Worm (Caenorhabditis elegans) whole organism, late embryonic: ENCODE data around the gene fbxb-58.

ENCODE experiments used
- F13H6.1 ChIP-seq: sonication (generic microtip); optimal IDR thresholded peaks from 2 replicates; lab custom pipeline; 2016; ENCODE audit warnings: missing genetic modification characterization, missing compliant biosample characterization
- K02D7.2 ChIP-seq: sonication (generic microtip); optimal IDR thresholded peaks from 2 replicates; lab custom pipeline; 2017; ENCODE audit warnings: mild to moderate bottlenecking, missing genetic modification characterization, missing compliant biosample characterization
- T23F11.4 ChIP-seq: fragments of 200-800 bp; sonication (Bioruptor generic); optimal IDR thresholded peaks from 2 replicates; lab custom pipeline; 2018; ENCODE audit warnings: mild to moderate bottlenecking, missing genetic modification characterization, missing compliant biosample characterization
- ahr-1 ChIP-seq: sonication (generic microtip); optimal IDR thresholded peaks from 2 replicates; lab custom pipeline; 2016; ENCODE audit warnings: missing genetic modification characterization, missing compliant biosample characterization
- ama-1 ChIP-seq: fragments of 150-350 bp; optimal IDR thresholded peaks from 2 replicates; lab custom pipeline; 2014
- ceh-2 ChIP-seq: sonication (generic microtip); optimal IDR thresholded peaks from 2 replicates; lab custom pipeline; 2016; ENCODE audit warnings: missing genotype, missing genetic modification characterization, missing compliant biosample characterization
- ceh-24 ChIP-seq: sonication (generic microtip); optimal IDR thresholded peaks from 2 replicates; lab custom pipeline; 2016; ENCODE audit warnings: mild to moderate bottlenecking, missing genetic modification characterization, missing compliant biosample characterization
- ceh-31 ChIP-seq: sonication (generic microtip); optimal IDR thresholded peaks from 2 replicates; lab custom pipeline; 2016; ENCODE audit warnings: missing genetic modification characterization, missing compliant biosample characterization
- ceh-45 ChIP-seq: fragments of 200-800 bp; sonication (Bioruptor generic); IDR thresholded peaks from 2 replicates; pipeline ENCODE4 v1.3.6; 2022; ENCODE audit warnings: missing genetic modification reagents, missing genetic modification characterization, missing compliant biosample characterization
- ceh-6 ChIP-seq: fragments of 200-800 bp; sonication (Bioruptor generic); optimal IDR thresholded peaks from 2 replicates; lab custom pipeline; 2018; ENCODE audit warnings: mild to moderate bottlenecking, missing genetic modification characterization, missing compliant biosample characterization
- che-1 ChIP-seq: sonication (generic microtip); optimal IDR thresholded peaks from 2 replicates; lab custom pipeline; 2016; ENCODE audit warnings: mild to moderate bottlenecking, missing genetic modification characterization, missing compliant biosample characterization
- dmd-4 ChIP-seq: sonication (generic microtip); optimal IDR thresholded peaks from 2 replicates; lab custom pipeline; 2016; ENCODE audit warnings: borderline replicate concordance, missing genetic modification characterization, missing compliant biosample characterization
- elt-4 ChIP-seq: sonication (generic microtip); optimal IDR thresholded peaks from 2 replicates; lab custom pipeline; 2016; ENCODE audit warnings: missing genetic modification characterization, missing compliant biosample characterization
- ets-4 ChIP-seq: sonication (generic microtip); optimal IDR thresholded peaks from 2 replicates; lab custom pipeline; 2016; ENCODE audit warnings: missing genetic modification characterization, missing compliant biosample characterization
- eyg-1 ChIP-seq: sonication (generic microtip); optimal IDR thresholded peaks from 2 replicates; lab custom pipeline; 2016; ENCODE audit warnings: missing genotype, missing genetic modification characterization, missing compliant biosample characterization
- hlh-13 ChIP-seq: fragments of 200-800 bp; sonication (Bioruptor generic); optimal IDR thresholded peaks from 2 replicates; lab custom pipeline; 2018; ENCODE audit warnings: mild to moderate bottlenecking, missing genetic modification characterization, missing compliant biosample characterization
- hlh-8 ChIP-seq: sonication (generic microtip); optimal IDR thresholded peaks from 2 replicates; lab custom pipeline; 2016; ENCODE audit warnings: missing genotype, missing genetic modification characterization, missing compliant biosample characterization
- lim-6 ChIP-seq: sonication (generic microtip); optimal IDR thresholded peaks from 2 replicates; lab custom pipeline; 2016; ENCODE audit warnings: missing genetic modification characterization, missing compliant biosample characterization
- nhr-11 ChIP-seq: fragments of 150-350 bp; optimal IDR thresholded peaks from 2 replicates; lab custom pipeline; 2014; ENCODE audit warnings: missing biosample characterization, missing genetic modification characterization
- npax-4 ChIP-seq: sonication (generic microtip); optimal IDR thresholded peaks from 2 replicates; lab custom pipeline; 2016; ENCODE audit warnings: missing genetic modification characterization, missing compliant biosample characterization
- odd-2 ChIP-seq: sonication (generic microtip); optimal IDR thresholded peaks from 2 replicates; lab custom pipeline; 2017; ENCODE audit warnings: antibody characterized with exemption, mild to moderate bottlenecking, missing genetic modification characterization, missing compliant biosample characterization
- pag-3 ChIP-seq: sonication (generic microtip); optimal IDR thresholded peaks from 2 replicates; lab custom pipeline; 2016; ENCODE audit warnings: missing compliant biosample characterization, missing genetic modification characterization, borderline replicate concordance
- pha-4 ChIP-seq: fragments of 150-350 bp; optimal IDR thresholded peaks from 2 replicates; lab custom pipeline; 2018; ENCODE audit warnings: missing biosample characterization, missing genetic modification reagents, missing genetic modification characterization
- sdc-2 ChIP-seq: sonication (generic microtip); optimal IDR thresholded peaks from 2 replicates; lab custom pipeline; 2016; ENCODE audit warnings: missing genotype, missing genetic modification characterization, missing compliant biosample characterization
- sox-4 ChIP-seq: sonication (generic microtip); optimal IDR thresholded peaks from 2 replicates; lab custom pipeline; 2017; ENCODE audit warnings: mild to moderate bottlenecking, missing genetic modification characterization, inconsistent platforms, missing compliant biosample characterization
- ttx-3 ChIP-seq: sonication (generic microtip); optimal IDR thresholded peaks from 2 replicates; lab custom pipeline; 2016; ENCODE audit warnings: missing genetic modification reagents, missing genetic modification characterization, missing compliant biosample characterization
- unc-42 ChIP-seq: sonication (generic microtip); optimal IDR thresholded peaks from 2 replicates; lab custom pipeline; 2016; ENCODE audit warnings: missing genotype, missing genetic modification characterization, missing compliant biosample characterization
- unc-55 ChIP-seq: sonication (generic microtip); optimal IDR thresholded peaks from 2 replicates; lab custom pipeline; 2017; ENCODE audit warnings: missing biosample characterization, missing genetic modification reagents, missing genetic modification characterization
- unc-86 ChIP-seq: sonication (generic microtip); optimal IDR thresholded peaks from 2 replicates; lab custom pipeline; 2016; ENCODE audit warnings: missing genetic modification characterization, missing compliant biosample characterization
- zip-5 ChIP-seq: sonication (generic microtip); optimal IDR thresholded peaks from 2 replicates; lab custom pipeline; 2016; ENCODE audit warnings: missing genetic modification characterization, missing compliant biosample characterization
- ztf-16 ChIP-seq: sonication (generic microtip); optimal IDR thresholded peaks from 2 replicates; lab custom pipeline; 2017; ENCODE audit warnings: missing genetic modification characterization, missing compliant biosample characterization

The fbxb-58 gene

DNA sequence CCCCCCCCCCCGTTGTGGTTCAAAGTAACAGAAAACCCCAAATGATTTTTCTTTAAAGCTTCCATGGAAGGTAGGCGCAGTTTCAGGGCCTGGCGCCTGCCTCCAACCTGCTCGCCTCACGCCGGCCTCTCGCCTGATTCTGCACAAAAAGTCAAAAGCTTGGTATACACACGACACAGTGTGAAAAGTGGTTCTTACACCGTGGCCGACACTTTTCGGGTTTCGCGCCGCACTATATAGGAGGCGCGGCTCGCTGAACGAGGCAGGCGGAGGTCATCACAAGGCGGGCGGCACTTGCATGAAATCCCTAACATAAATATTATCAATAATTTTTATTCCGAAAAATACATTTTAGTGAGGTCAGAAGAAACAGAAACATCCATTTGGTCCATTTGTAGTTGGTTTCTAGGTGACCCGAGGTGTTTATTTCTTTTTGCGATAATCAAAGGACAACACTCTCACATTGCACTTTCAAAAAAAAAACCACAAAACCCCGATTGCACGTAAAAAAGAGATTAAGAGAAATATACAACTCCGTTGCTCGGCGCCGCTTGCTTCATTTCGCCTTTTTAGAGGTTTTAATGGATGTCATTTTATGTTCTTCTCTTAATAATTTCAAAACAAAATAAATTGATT, 3.1 kb downstream of the fbxb-58 start, which contains the start of gene ZK380.2:
TSS of gene ZK380.2 (plus strand) at position 586 of the 636 bp plus-strand sequence.
- TF ChIP-seq sox-4 (tag; lab: Kevin White, UChicago) (no peak), pag-3 (tag; lab: Kevin White, UChicago) (no peak), K02D7.2 (tag; lab: Kevin White, UChicago) (no peak), ets-4 (tag; lab: Kevin White, UChicago) (no peak), lim-6 (tag; lab: Kevin White, UChicago) (no peak), ceh-2 (tag; lab: Kevin White, UChicago) (no peak), elt-4 (no peak), hlh-13 (GFP tag; lab: Kevin White, UChicago) (no peak), zip-5 (tag; lab: Kevin White, UChicago) (no peak), T23F11.4 (GFP tag; lab: Kevin White, UChicago) (no peak)
- TF ChIP-seq, all 69 proteins: peak for 0

DNA sequence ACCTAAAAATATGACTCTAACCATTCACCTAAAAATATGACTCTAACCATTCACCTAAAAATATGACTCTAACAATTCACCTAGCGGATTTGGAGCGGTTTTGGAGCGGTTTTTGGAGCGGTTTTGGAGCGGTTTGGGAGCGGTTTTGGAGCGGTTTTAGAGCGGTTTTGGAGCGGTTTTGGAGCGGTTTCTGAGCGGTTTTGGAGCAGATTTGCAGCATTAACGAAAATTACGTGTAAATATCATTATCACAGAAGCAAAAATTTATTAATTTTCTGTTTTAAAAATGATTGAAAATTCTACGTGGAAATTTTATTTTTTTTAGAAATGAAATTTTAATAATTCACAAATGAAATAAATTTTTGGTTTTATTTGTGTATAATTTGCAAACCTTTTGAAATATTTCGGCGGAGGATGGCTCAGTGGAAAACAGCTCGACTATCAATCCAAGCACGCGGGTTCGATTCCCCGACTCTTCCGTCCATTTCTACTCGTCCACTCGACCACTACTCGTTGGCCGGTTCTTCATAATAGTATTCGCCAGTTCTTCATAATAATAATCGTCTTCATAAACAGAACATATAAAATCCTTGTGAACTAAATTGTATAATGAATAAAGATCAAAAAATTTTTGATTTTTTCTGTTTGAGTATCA, 15.6 kb downstream of the fbxb-58 start:
- no peak for TF ChIP-seq npax-4 (tag; lab: Kevin White, UChicago)
- TF ChIP-seq eyg-1 (tag; lab: Kevin White, UChicago), result no peak
- TF ChIP-seq ceh-6 (GFP tag; lab: Kevin White, UChicago), result no peak
- TF ChIP-seq pha-4 (tag; lab: Kevin White, UChicago), result no peak

DNA sequence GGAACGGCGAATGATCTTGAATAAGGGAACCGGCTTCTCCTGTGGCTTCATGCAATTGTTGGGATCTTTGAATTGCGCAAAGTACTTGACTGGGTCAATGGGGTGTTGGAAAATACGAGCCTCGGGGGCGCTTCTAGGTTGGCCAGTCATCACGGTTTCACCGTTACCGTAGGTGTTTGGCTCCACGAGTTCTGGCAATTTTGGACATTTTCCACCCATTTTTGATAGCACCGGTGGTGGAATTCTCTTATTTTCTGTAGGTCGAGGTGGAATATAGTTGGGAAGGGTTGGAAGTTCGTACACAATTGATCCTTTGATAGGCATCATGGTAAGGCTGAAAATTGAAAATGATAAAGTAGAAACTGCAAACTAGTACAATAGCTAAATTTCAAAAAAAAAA, 23.7 kb downstream of the fbxb-58 start, which contains the start of gene ZK380.4:
TSS of gene ZK380.4 (minus strand) at position 327 of the 400 bp plus-strand sequence.
- no peak for TF ChIP-seq ttx-3 (tag; lab: Kevin White, UChicago)
- no peak for TF ChIP-seq K02D7.2 (tag; lab: Kevin White, UChicago)
- TF ChIP-seq F13H6.1, result no peak
- TF ChIP-seq dmd-4 (tag; lab: Kevin White, UChicago), result no peak
- no peak for TF ChIP-seq ama-1
- no peak for TF ChIP-seq hlh-8 (tag; lab: Kevin White, UChicago)
- TF ChIP-seq nhr-11, result no peak
- no peak for TF ChIP-seq ztf-16 (tag; lab: Kevin White, UChicago)
- TF ChIP-seq unc-42 (tag; lab: Kevin White, UChicago), result no peak
- no peak for TF ChIP-seq zip-5 (tag; lab: Kevin White, UChicago)
- TF ChIP-seq ceh-24 (tag; lab: Kevin White, UChicago), result no peak
- TF ChIP-seq ceh-31, result no peak

DNA sequence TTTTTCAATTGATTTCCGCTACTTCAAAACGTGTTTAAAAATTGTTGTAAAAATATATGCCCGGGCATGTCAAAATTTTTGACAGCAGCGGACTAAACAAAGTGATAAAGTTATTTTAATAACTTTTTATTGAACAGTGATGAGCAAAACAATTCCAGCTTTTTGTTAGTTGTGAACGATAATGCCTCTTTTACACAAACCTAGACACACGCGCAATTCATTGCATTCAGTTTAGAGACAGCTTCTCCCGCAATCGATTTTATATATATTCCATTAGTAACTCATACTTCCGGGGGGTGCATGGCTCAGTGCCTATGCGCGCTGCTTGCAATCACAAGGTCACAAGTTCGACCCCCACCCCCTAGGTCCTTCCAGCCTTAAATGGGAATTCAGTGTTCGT, 26.2 kb downstream of the fbxb-58 start, which contains the start of gene ZK380.6:
TSS of gene ZK380.6 (plus strand) at position 301 of the 400 bp plus-strand sequence.
- no peak for TF ChIP-seq che-1 (tag; lab: Kevin White, UChicago)
- TF ChIP-seq sdc-2 (tag; lab: Kevin White, UChicago), result peak; percentile 19
- 0 out of 2 replicates have a peak, but pooled peaks have one; percentile 11 for TF ChIP-seq ceh-45 (GFP tag; lab: Robert Waterston, UW)

DNA sequence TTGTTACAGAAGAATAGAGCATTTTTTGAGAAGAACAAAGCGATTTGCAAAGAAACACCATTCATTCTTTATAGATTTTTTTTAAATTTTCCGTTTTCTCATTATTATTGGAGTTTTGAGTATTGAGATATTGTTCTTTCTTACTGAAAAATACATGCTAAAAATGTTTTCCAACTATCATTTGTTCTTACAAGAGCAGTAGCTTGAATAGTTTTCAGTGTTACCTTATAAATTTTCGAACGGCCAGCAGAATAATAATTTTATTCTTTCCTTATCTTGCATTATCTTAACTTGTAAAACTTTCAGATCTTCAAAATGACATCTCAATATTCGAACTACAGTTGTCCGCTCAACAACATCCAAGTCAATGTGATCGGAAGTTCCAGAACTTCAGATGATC, 27.3 kb downstream of the fbxb-58 start, which contains the start of gene tbx-32:
TSS of gene tbx-32 (plus strand) at position 301 of the 400 bp plus-strand sequence.
- TF ChIP-seq odd-2 (tag; lab: Kevin White, UChicago) (no peak), ahr-1 (tag; lab: Kevin White, UChicago) (no peak), npax-4 (tag; lab: Kevin White, UChicago) (no peak), T23F11.4 (GFP tag; lab: Kevin White, UChicago) (no peak), unc-55 (GFP tag; lab: Kevin White, UChicago) (no peak), dmd-4 (tag; lab: Kevin White, UChicago) (no peak), unc-86 (tag; lab: Kevin White, UChicago) (no peak), ceh-2 (tag; lab: Kevin White, UChicago) (no peak)
